Fruit fly (Drosophila melanogaster) whole organism, larva: ENCODE data around the gene Pstk.

Experiments
- noc ChIP-seq: fragments of 200-800 bp; sonication (Bioruptor generic); optimal IDR thresholded peaks from 3 replicates; lab custom pipeline; 2019; ENCODE audit warnings: missing biosample characterization, mild to moderate bottlenecking, missing genetic modification characterization, moderate library complexity

Gene Pstk

DNA sequence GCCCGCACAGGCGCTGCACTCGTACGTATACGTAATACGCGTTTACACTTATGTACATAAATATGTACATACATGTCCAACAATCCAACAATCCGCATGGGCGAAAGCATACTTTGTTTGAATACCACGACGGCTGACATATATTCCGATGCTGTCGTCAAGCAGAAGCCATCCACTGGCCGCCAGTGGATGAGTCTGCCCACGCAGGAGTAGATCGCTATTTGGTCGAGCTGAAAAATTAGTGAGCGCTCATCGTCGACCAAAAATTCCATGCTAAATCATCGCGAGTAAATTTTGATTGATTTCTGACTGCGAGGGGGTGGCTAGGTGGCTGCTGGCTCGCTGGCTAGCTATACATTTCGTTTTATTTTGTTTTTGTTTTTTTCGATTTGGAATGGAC lies 15.9 kb downstream of the Pstk start:
- TF ChIP-seq noc (tag; lab: Kevin White, UChicago): no peak

DNA sequence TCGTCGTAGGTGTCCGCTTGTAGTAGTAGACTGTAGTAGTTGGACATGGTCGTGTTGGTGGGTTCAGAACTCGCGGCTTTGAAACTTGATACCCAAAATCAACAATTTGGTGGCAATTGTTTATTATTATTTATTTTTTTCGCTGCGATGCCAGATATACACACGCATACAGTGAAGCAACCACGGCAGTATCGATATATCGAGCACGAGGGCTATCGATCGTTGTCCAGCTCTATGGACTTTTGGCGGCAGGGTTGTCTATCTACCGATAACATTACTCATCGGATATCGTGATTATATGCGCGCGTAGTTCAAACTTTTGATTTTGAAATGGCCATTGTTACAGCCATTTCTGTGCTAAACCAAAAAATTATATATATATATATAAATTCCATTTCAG lies 16.7 kb downstream of the Pstk start, which contains the start of gene CG14220:
Gene CG14220, minus strand, starts transcription at position 208 of the 400 bp plus-strand sequence.
- TF ChIP-seq noc (tag; lab: Kevin White, UChicago): no peak

DNA sequence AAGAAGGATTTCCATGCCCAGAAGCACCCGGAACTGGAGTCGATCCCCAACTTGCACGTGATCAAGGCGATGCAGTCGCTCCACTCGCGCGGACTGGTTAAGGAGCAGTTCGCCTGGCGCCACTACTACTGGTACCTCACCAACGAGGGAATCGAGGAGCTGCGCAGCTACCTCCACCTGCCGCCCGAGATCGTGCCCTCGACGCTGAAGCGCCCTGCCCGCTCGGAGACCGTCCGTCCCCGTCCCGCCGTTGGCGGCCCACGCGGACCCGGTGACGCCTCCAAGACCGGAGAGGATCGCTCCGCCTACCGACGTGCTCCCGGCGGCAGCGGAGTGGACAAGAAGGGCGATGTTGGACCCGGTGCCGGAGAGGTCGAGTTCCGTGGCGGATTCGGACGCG lies 19.8 kb downstream of the Pstk start:
- TF ChIP-seq noc (tag; lab: Kevin White, UChicago): no peak

DNA sequence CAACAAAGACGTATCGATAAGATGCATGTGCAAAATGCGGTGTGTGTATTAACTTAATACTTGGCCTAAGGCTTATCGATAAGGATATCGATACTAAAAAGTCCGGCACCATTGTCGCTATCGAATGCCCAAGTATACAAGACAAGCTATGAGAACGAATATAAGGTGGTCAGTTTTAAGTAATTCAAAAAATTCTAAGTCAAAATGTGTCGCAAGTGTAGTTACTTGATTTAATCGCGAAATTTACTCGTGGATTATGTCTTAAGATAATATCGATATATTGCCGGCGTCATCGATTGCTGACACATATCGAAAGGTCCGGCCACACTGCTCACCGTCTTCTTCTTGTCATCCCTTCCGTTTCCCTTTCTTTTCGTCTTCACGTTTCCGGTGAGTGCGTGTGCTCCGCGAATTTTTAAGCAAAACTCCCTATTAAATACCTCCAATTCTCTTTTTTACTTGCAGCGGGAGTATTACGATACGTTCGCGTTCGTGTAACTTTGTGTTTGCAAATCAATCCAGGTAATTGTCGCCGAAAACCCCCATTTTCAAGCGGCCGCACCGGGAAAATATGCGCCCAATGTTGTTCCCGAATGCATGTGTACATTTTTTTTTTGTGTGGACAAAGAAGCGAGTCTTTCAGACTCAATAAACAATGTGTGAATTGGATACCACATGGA lies 20.5 kb downstream of the Pstk start, which contains the start of gene RpS10b:
Gene RpS10b, plus strand, starts transcription at position 348 of the 680 bp plus-strand sequence.
- TF ChIP-seq noc (tag; lab: Kevin White, UChicago): peak; percentile 74

DNA sequence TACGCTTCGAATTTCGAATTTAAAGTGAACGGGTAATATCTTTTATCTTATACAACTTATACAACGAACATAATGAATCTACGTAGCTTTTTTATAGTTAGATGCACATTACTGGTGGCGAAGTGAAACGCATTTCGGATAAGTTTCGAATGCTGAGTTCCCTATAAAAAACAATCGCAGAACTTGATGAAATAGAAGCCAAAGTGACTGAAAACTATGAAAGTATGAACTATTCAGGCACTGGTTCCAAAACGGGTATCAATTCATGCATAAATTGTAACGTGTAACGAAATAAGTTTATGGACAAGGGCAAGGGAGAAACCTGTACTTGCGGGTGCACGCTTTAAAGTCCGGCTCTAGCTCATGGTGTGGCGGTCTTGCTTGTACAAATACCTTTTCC lies 22.5 kb downstream of the Pstk start:
- TF ChIP-seq noc (tag; lab: Kevin White, UChicago): no peak

DNA sequence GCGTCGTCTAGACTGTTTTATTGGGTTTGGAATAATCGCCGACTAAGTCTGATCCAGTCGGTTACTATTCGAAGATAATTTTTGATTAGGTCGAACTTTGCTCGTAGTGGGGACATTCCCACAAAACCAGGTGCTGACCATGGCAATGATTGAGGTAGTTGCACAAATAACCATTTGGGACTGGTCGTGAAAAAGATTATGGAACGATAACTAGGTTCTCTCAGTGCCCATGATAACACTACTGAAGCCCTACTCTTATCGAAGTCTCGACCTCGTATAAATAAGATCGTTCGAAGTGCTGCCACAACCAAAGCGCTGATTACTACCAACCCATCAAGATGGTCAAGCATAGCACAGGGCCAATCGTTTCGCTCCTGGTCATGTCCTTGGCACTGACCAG lies 26.0 kb downstream of the Pstk start, which contains the start of gene CG14205:
Gene CG14205, plus strand, starts transcription at position 301 of the 400 bp plus-strand sequence.
- TF ChIP-seq noc (tag; lab: Kevin White, UChicago): no peak

DNA sequence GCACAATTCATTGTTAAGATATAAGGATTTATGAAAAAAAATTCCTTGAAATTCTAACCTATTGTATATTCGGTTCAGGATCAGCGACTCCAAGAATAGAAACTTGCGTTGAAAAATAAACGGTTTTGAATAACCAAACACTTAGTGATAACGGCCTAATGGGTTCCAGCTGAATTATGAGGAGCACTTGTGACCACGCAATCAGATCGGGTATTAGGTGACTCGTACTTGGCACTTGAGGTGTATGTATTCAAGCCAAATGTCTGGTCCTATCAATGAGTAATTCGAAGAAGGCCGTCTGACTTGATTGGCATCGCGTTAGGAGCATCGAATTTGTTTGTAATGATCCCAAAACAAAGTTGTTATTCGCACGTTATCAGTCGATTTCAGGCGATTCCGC lies 27.8 kb downstream of the Pstk start:
- TF ChIP-seq noc (tag; lab: Kevin White, UChicago): no peak

DNA sequence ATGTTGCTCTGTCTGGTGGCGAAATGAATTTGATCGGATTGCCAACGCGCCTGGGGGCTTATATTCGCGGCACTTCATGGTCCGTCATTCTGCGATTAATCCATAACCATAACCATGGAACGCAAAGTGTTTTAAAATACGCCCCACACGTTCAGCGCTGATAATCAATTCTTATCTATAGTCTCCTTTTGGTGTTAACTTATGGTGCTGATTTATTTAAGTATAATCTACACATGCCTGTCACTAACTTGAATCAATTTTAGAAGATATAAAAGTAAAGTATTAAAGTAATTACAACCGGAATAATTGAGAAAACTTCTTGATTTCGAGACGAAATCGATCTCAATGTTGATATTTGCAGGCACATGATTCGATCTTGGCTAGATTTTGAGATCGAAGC lies 28.3 kb downstream of the Pstk start, which contains the start of gene CG14219:
Gene CG14219, minus strand, starts transcription at position 101 of the 400 bp plus-strand sequence.
- no peak for TF ChIP-seq noc (tag; lab: Kevin White, UChicago)

DNA sequence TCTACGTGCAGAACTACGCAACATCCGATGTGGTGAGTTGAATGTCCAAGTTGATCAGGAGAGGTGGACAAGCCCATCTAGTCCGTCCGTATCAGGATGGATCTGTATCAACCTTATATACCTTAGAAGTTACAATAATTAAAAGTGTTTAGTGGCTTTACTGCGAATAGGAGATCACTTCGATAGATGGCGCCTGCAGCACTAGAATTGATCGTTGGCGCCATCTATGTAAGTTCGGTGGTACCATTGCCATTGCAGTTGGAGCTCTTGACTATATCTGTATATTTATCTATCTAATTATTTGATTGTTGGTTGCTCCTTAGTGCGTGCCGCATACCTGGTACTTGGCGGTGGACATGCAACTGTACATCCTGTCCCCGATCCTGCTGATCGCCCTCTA lies 33.2 kb downstream of the Pstk start:
- no peak for TF ChIP-seq noc (tag; lab: Kevin White, UChicago)

DNA sequence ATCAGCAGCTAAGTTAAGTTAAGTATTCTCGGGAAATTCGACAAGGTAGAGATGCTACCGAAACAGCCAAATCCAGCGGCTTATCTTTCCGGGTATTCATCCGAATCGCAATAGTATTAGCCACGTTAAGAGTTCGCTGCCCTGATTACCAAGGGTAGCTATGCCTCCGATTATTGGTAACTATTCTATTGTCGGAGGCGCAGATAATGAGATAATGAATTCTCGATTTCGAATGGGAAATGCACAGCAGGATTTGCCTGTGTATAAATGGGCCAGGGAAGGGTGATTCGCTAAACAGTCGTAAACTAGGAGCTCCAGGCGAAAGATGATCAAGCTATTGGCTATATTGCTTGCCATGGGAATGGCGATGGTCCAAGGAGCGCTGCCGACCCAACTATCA lies 35.0 kb downstream of the Pstk start, which contains the start of gene CG14204:
Gene CG14204, plus strand, starts transcription at position 301 of the 400 bp plus-strand sequence.
- no peak for TF ChIP-seq noc (tag; lab: Kevin White, UChicago)

DNA sequence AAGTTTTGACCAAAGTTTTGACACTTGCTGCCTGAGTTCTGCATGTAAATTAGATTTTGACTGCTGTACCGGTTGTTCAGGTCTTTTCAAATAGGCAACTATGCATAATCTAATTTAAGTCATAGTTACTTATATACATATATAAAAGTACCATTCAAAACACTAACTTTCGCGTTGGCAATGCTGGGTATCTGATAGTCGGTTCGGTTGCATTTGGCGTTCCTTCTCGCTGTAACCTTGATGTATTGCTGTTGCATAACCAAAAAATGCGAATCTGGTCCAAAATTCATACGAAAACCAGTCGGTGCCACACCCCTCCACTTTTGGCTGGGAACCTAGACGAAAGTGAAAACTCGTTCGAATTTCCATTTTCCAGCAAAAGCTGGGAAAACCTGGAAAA lies 35.6 kb downstream of the Pstk start:
- no peak for TF ChIP-seq noc (tag; lab: Kevin White, UChicago)

DNA sequence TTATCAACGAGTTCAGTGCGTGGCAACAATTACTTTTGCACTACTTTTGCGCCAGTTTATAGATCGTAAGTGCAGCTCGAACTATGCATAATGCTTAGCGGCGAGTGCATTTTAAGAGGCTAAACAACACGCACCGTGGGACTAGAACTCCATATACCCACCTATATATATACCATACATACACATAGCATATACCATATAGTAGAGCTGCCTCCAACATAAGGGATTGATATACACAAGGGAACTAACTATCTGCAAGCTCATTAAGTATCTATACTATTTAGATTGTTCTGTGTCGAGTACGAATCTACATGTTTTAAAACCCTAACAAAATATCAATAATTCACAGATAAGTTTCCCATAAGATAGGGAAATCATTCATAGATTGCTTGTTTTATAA lies 36.5 kb downstream of the Pstk start, which contains the start of gene CG14218:
Gene CG14218, minus strand, starts transcription at position 101 of the 400 bp plus-strand sequence.
- TF ChIP-seq noc (tag; lab: Kevin White, UChicago): no peak

DNA sequence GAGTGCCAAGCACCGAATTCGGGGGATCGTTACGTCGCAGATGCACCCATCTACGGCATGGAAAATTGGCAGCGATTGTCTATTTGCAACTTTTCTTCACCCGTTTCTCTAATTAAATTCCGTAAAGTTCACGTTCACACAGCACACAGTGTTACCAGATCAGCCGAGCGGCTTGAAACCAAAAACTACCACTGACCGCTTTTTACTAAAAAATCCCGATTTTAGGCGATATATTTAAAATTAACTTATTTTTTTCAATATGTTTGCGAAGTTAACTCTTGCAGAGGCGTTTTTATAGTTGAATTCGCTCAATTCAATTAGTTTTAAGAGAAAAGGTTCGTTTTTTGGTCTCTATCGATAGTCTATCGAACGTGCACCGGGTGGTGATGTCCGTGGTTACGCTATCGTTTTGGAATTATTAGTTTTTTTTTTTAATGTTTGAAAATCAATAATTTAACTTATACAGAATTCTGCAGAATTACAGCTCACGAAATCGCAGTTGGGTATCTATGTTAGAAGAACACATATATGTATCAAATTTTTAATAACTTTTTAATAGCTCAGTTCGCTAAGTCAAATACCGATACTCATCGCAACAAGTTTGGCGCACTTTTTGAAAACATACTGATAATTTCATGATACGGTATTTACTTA lies 38.6 kb downstream of the Pstk start, which contains the start of gene Tao:
Gene Tao, minus strand, starts transcription at position 153 of the 654 bp plus-strand sequence.
- TF ChIP-seq noc (tag; lab: Kevin White, UChicago): no peak

DNA sequence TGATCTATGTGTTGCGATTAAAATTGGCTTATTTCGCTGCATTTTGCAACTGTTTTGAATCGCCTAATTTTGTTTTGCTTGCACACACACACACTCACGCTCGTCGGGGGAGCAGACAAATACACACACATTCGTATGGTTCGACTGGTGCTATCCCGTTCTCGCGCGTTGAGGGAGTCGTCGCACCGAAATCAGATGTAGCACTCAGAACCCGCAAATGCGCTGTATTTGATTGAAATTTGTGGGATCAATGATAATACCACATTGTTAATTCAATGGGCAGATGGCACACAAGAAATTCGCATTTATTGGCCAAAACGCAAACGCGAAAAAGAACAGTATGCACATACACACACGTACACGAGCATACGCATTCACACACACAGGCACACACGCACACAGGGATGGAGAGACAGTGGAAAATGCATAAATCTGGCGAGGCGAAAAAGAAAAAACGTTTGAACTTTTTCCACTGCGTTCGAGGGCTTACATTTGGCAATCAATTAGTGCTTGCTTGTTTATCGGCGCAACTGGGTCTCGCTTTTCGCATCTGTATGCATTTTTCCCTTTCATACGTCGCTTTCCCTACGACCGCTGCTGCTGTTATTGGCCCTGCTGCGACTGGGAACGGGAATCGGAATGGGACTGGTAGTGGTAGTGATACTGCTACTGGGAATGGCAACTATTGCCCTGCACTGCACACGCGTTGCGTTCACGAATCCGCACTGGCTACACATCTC lies 39.3 kb downstream of the Pstk start:
- TF ChIP-seq noc (tag; lab: Kevin White, UChicago): no peak

DNA sequence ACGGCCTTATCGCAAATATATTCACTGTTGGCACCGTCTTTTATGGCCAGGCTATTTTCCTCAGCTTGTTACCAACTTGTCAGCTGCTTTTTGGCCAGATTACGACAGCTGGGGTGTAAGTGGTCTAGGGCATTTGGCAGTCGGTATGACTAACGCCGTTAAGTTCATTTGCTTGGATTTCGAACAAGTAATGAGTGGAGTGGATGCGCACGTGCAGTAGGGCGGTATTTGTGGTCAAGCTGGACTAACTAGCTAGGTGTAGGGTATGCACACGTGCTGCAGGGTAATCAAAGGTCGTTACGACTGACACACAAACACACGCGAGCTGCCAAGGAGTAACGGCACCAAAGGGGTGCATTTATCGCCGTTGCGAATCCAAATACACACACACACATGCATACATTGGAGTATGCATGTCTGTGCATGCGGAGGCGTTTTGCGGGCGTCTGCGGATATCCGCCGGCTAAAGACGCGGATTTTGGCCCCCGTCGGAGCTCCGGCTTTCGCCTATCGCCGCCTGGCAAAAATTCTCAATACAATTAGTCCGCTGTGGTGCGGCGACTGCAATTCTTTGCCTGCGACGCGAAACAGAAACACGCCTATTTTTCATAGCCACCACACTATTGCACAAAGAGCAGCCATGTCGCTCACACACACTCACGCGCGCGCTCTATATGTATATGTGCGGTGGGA lies 40.3 kb downstream of the Pstk start:
- TF ChIP-seq noc (tag; lab: Kevin White, UChicago): no peak
